Fruit fly (Drosophila melanogaster) whole organism, embryonic: Measurements from ENCODE around the gene Crg-1.

Experiments
- CG10209 ChIP-seq: fragments of 200-800 bp; sonication (Bioruptor generic); optimal IDR thresholded peaks from 3 replicates; lab custom pipeline; 2017; ENCODE audit warnings: missing biosample characterization, mild to moderate bottlenecking, missing genetic modification characterization, missing genetic modification reagents
- CG10267 ChIP-seq: fragments of 200-800 bp; sonication (Bioruptor generic); optimal IDR thresholded peaks from 2 replicates; lab custom pipeline; 2018; ENCODE audit warnings: missing biosample characterization, mild to moderate bottlenecking, missing genetic modification characterization, moderate library complexity
- CG13296 ChIP-seq: fragments of 200-800 bp; sonication (Bioruptor generic); optimal IDR thresholded peaks from 3 replicates; lab custom pipeline; 2018; ENCODE audit warnings: missing biosample characterization, mild to moderate bottlenecking, missing genetic modification characterization
- CG13894 ChIP-seq: fragments of 200-800 bp; sonication (Bioruptor generic); optimal IDR thresholded peaks from 3 replicates; lab custom pipeline; 2018; ENCODE audit warnings: missing biosample characterization, mild to moderate bottlenecking, missing genetic modification characterization, moderate library complexity
- CG15479 ChIP-seq: fragments of 200-800 bp; sonication (Bioruptor generic); optimal IDR thresholded peaks from 3 replicates; lab custom pipeline; 2019; ENCODE audit warnings: missing biosample characterization, mild to moderate bottlenecking, missing genetic modification characterization, moderate library complexity
- CG1647 ChIP-seq: fragments of 200-800 bp; sonication (Bioruptor generic); optimal IDR thresholded peaks from 3 replicates; lab custom pipeline; 2016; ENCODE audit warnings: missing biosample characterization, missing genetic modification characterization
- CG16815 ChIP-seq: fragments of 200-800 bp; sonication (Bioruptor generic); optimal IDR thresholded peaks from 3 replicates; lab custom pipeline; 2017; ENCODE audit warnings: missing biosample characterization, mild to moderate bottlenecking, missing genetic modification characterization
- CG16863 ChIP-seq: fragments of 200-800 bp; sonication (Bioruptor generic); optimal IDR thresholded peaks from 3 replicates; lab custom pipeline; 2016; ENCODE audit warnings: missing biosample characterization, missing genetic modification characterization
- CG17186 ChIP-seq: fragments of 200-800 bp; sonication (Bioruptor generic); optimal IDR thresholded peaks from 3 replicates; lab custom pipeline; 2017; ENCODE audit warnings: missing biosample characterization, missing genetic modification reagents, missing genetic modification characterization
- CG1792 ChIP-seq: fragments of 200-800 bp; sonication (Bioruptor generic); optimal IDR thresholded peaks from 2 replicates; lab custom pipeline; 2016; ENCODE audit warnings: missing biosample characterization, missing genetic modification characterization
- CG1832 ChIP-seq: fragments of 200-800 bp; sonication (Bioruptor generic); optimal IDR thresholded peaks from 2 replicates; lab custom pipeline; 2017; ENCODE audit warnings: missing biosample characterization, mild to moderate bottlenecking, missing genetic modification characterization, inconsistent platforms
- CG2129 ChIP-seq: fragments of 200-800 bp; sonication (Bioruptor generic); IDR thresholded peaks from 2 replicates; pipeline ENCODE4 v1.3.6; 2022; ENCODE audit warnings: missing biosample characterization, missing genetic modification characterization; ENCODE audit not compliant: partially characterized antibody
- CG2875 ChIP-seq: fragments of 200-800 bp; sonication (Bioruptor generic); optimal IDR thresholded peaks from 2 replicates; lab custom pipeline; 2017; ENCODE audit warnings: missing biosample characterization, mild to moderate bottlenecking, missing genetic modification characterization, missing genetic modification reagents
- CG31365 ChIP-seq: fragments of 200-800 bp; sonication (Bioruptor generic); optimal IDR thresholded peaks from 2 replicates; lab custom pipeline; 2018; ENCODE audit warnings: missing biosample characterization, mild to moderate bottlenecking, missing genetic modification characterization
- CG31388 ChIP-seq: fragments of 200-800 bp; sonication (Bioruptor generic); optimal IDR thresholded peaks from 2 replicates; lab custom pipeline; 2016; ENCODE audit warnings: missing biosample characterization, missing genetic modification characterization
- CG33213 ChIP-seq: fragments of 200-800 bp; sonication (Bioruptor generic); optimal IDR thresholded peaks from 3 replicates; lab custom pipeline; 2016; ENCODE audit warnings: missing biosample characterization, missing genetic modification characterization
- CG5180 ChIP-seq: fragments of 200-800 bp; sonication (Bioruptor generic); optimal IDR thresholded peaks from 3 replicates; lab custom pipeline; 2017; ENCODE audit warnings: missing biosample characterization, missing genetic modification characterization, mild to moderate bottlenecking, moderate library complexity, missing genetic modification reagents
- CG6813 ChIP-seq: fragments of 200-800 bp; sonication (Bioruptor generic); optimal IDR thresholded peaks from 2 replicates; lab custom pipeline; 2017; ENCODE audit warnings: missing biosample characterization, missing genetic modification characterization, mild to moderate bottlenecking, moderate library complexity, missing genetic modification reagents
- CG8281 ChIP-seq: fragments of 200-800 bp; sonication (Bioruptor generic); optimal IDR thresholded peaks from 2 replicates; lab custom pipeline; 2018; ENCODE audit warnings: missing biosample characterization, mild to moderate bottlenecking, missing genetic modification characterization, moderate library complexity
- CG8359 ChIP-seq: fragments of 200-800 bp; sonication (Bioruptor generic); optimal IDR thresholded peaks from 2 replicates; lab custom pipeline; 2017; ENCODE audit warnings: missing biosample characterization, mild to moderate bottlenecking, missing genetic modification characterization, borderline replicate concordance
- CG8765 ChIP-seq: fragments of 200-800 bp; sonication (Bioruptor generic); IDR thresholded peaks from 2 replicates; pipeline ENCODE4 v1.3.6; 2022; ENCODE audit warnings: missing biosample characterization, missing genetic modification characterization
- CG8944 ChIP-seq: fragments of 200-800 bp; sonication (Bioruptor generic); optimal IDR thresholded peaks from 3 replicates; lab custom pipeline; 2016; ENCODE audit warnings: missing biosample characterization, missing genetic modification characterization
- Camta ChIP-seq: fragments of 200-800 bp; sonication (Bioruptor generic); optimal IDR thresholded peaks from 2 replicates; lab custom pipeline; 2016; ENCODE audit warnings: missing biosample characterization, missing genetic modification characterization
- Chrac-16 ChIP-seq: fragments of 200-800 bp; sonication (Bioruptor generic); optimal IDR thresholded peaks from 3 replicates; lab custom pipeline; 2016; ENCODE audit warnings: missing biosample characterization, missing genetic modification characterization
- CoRest ChIP-seq: fragments of 200-800 bp; sonication (Bioruptor generic); optimal IDR thresholded peaks from 3 replicates; lab custom pipeline; 2018; ENCODE audit warnings: missing biosample characterization, mild to moderate bottlenecking, missing genetic modification characterization, moderate library complexity
- Dfd ChIP-seq, 2 experiments: fragments of >200 bp; optimal IDR thresholded peaks; 2 replicates each; lab custom pipeline; 2017; ENCODE audit warnings: missing biosample characterization in 2 of 2, missing genetic modification characterization in 2 of 2
- HLH4C ChIP-seq: fragments of 200-800 bp; sonication (Bioruptor generic); IDR thresholded peaks from 3 replicates; pipeline ENCODE4 v1.3.6; 2022; ENCODE audit warnings: missing biosample characterization, missing genetic modification characterization; ENCODE audit not compliant: partially characterized antibody
- Hr78 ChIP-seq, 2 experiments: fragments of 200-800 bp in 1 of 2; fragments of >200 bp in 1 of 2; sonication (Bioruptor generic) in 1 of 2; optimal IDR thresholded peaks; 2 replicates each; lab custom pipeline; 2017 to 2019; ENCODE audit warnings: missing biosample characterization in 2 of 2, missing genetic modification characterization in 2 of 2, mild to moderate bottlenecking in 1 of 2, moderate library complexity in 1 of 2
- Nf-YB ChIP-seq: fragments of 200-800 bp; sonication (Bioruptor generic); optimal IDR thresholded peaks from 3 replicates; lab custom pipeline; 2019; ENCODE audit warnings: missing biosample characterization, mild to moderate bottlenecking, missing genetic modification characterization, moderate library complexity
- Oaz ChIP-seq: fragments of 200-800 bp; sonication (Bioruptor generic); IDR thresholded peaks from 2 replicates; pipeline ENCODE4 v1.3.6; 2022; ENCODE audit warnings: missing biosample characterization, missing genetic modification characterization
- Pdp1 ChIP-seq, 2 experiments: fragments of 200-800 bp; sonication (Bioruptor generic); optimal IDR thresholded peaks; 3 replicates each; lab custom pipeline; 2016; ENCODE audit warnings: missing biosample characterization in 2 of 2, missing genetic modification characterization in 2 of 2, mild to moderate bottlenecking in 1 of 2, moderate library complexity in 1 of 2
- Scr ChIP-seq: fragments of 200-800 bp; sonication (Bioruptor generic); IDR thresholded peaks from 2 replicates; pipeline ENCODE4 v1.3.6; 2022; ENCODE audit warnings: missing biosample characterization, missing genetic modification characterization; ENCODE audit not compliant: partially characterized antibody
- TFAM ChIP-seq: fragments of 200-800 bp; sonication (Bioruptor generic); optimal IDR thresholded peaks from 2 replicates; lab custom pipeline; 2017; ENCODE audit warnings: missing biosample characterization, missing genetic modification characterization, inconsistent platforms
- cas ChIP-seq: fragments of 200-800 bp; sonication (Bioruptor generic); IDR thresholded peaks from 2 replicates; pipeline ENCODE4 v1.3.6; 2022; ENCODE audit warnings: missing biosample characterization, missing genetic modification characterization
- danr ChIP-seq: fragments of 200-800 bp; sonication (Bioruptor generic); IDR thresholded peaks from 2 replicates; pipeline ENCODE4 v1.3.6; 2022; ENCODE audit warnings: missing biosample characterization, missing genetic modification characterization
- emc ChIP-seq: fragments of 200-800 bp; sonication (Bioruptor generic); optimal IDR thresholded peaks from 2 replicates; lab custom pipeline; 2016; ENCODE audit warnings: missing biosample characterization, missing genetic modification characterization
- fu2 ChIP-seq: fragments of 200-800 bp; sonication (Bioruptor generic); optimal IDR thresholded peaks from 2 replicates; lab custom pipeline; 2016; ENCODE audit warnings: missing biosample characterization, missing genetic modification characterization
- gcm ChIP-seq: fragments of 200-800 bp; sonication (Bioruptor generic); optimal IDR thresholded peaks from 2 replicates; lab custom pipeline; 2019; ENCODE audit warnings: missing biosample characterization, mild to moderate bottlenecking, missing genetic modification characterization, moderate library complexity
- hth ChIP-seq: fragments of >200 bp; optimal IDR thresholded peaks from 2 replicates; lab custom pipeline; 2017; ENCODE audit warnings: inconsistent platforms
- kah ChIP-seq: fragments of 200-800 bp; sonication (Bioruptor generic); optimal IDR thresholded peaks from 2 replicates; lab custom pipeline; 2018; ENCODE audit warnings: missing biosample characterization, mild to moderate bottlenecking, missing genetic modification characterization
- lab ChIP-seq: fragments of 200-800 bp; sonication (Bioruptor generic); optimal IDR thresholded peaks from 3 replicates; lab custom pipeline; 2017; ENCODE audit warnings: missing biosample characterization, missing genetic modification characterization, mild to moderate bottlenecking, moderate library complexity, missing genetic modification reagents
- nerfin-2 ChIP-seq: fragments of 200-800 bp; sonication (Bioruptor generic); IDR thresholded peaks from 2 replicates; pipeline ENCODE4 v1.3.6; 2022; ENCODE audit warnings: missing biosample characterization, missing genetic modification characterization; ENCODE audit not compliant: partially characterized antibody
- row ChIP-seq: fragments of 200-800 bp; sonication (Bioruptor generic); IDR thresholded peaks from 3 replicates; pipeline ENCODE4 v1.3.6; 2022; ENCODE audit warnings: missing biosample characterization, missing genetic modification characterization
- shn ChIP-seq: fragments of 200-800 bp; sonication (Bioruptor generic); optimal IDR thresholded peaks from 3 replicates; lab custom pipeline; 2016; ENCODE audit warnings: missing biosample characterization, missing genetic modification characterization
- sima ChIP-seq: fragments of 200-800 bp; sonication (Bioruptor generic); optimal IDR thresholded peaks from 2 replicates; lab custom pipeline; 2016; ENCODE audit warnings: missing biosample characterization, missing genetic modification characterization
- slp2 ChIP-seq: fragments of 200-800 bp; sonication (Bioruptor generic); optimal IDR thresholded peaks from 2 replicates; lab custom pipeline; 2016; ENCODE audit warnings: missing biosample characterization, missing genetic modification characterization
- tna ChIP-seq: fragments of 200-800 bp; sonication (Bioruptor generic); IDR thresholded peaks from 2 replicates; pipeline ENCODE4 v1.3.6; 2022; ENCODE audit warnings: missing biosample characterization, missing genetic modification characterization; ENCODE audit not compliant: partially characterized antibody
- tx ChIP-seq: fragments of 200-800 bp; sonication (Bioruptor generic); optimal IDR thresholded peaks from 2 replicates; lab custom pipeline; 2016; ENCODE audit warnings: missing biosample characterization, missing genetic modification characterization
- vnd ChIP-seq: fragments of 200-800 bp; sonication (Bioruptor generic); IDR thresholded peaks from 3 replicates; pipeline ENCODE4 v1.3.6; 2022; ENCODE audit warnings: missing biosample characterization, missing genetic modification characterization; ENCODE audit not compliant: partially characterized antibody

The Crg-1 gene

DNA sequence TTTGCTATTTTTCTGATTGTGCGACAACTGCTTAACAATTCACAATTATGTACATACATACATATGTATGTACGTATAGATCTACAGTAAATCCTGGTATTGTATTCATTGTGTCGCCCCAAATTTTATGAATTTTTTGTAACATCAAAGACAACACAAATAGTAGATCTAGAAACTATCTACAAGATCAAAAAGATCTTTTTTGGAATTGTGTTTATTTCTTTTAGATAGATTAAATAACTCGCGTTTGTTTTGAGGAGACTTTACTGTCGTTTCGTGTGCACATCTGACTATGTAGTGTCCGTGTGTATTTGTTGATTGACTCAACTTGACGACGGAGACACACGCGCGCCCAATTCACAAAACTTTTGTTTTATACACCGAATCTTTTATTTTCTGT lies 18.7 kb upstream of the Crg-1 start (continued):
- TF ChIP-seq Nf-YB (GFP tag; lab: Kevin White, UChicago) (peak; percentile 70), CG8359 (GFP tag; lab: Kevin White, UChicago) (peak; percentile 26), CG10267 (tag; lab: Kevin White, UChicago) (peak; percentile 81), CG17186 (GFP tag; lab: Kevin White, UChicago) (no peak), sima (GFP tag; lab: Kevin White, UChicago) (peak; percentile 13), CG10209 (GFP tag; lab: Kevin White, UChicago) (peak; percentile 87), Dfd (GFP tag; optimal IDR thresholded peaks at IDR 0.05; lab: Kevin White, UChicago) (no peak), Chrac-16 (GFP tag; lab: Kevin White, UChicago) (peak; percentile 88), nerfin-2 (GFP tag; lab: Robert Waterston, UW) (no peak), CG1647 (GFP tag; lab: Kevin White, UChicago) (peak; percentile 82), CoRest (peak; percentile 93), CG8281 (peak; percentile 64), Oaz (GFP tag; lab: Robert Waterston, UW) (peak; percentile 83), Pdp1 (GFP tag; optimal IDR thresholded peaks at IDR 0.05; lab: Kevin White, UChicago) (peak; percentile 80 to 92), CG1792 (GFP tag; lab: Kevin White, UChicago) (peak; percentile 86), CG33213 (GFP tag; lab: Kevin White, UChicago) (peak; percentile 69), vnd (no peak), CG31365 (peak; percentile 77), HLH4C (no peak), kah (GFP tag; lab: Kevin White, UChicago) (peak; percentile 72), cas (GFP tag; lab: Robert Waterston, UW) (peak; percentile 92), CG1832 (GFP tag; lab: Kevin White, UChicago) (no peak), CG5180 (peak; percentile 68), CG31388 (peak; percentile 78), Camta (GFP tag; lab: Kevin White, UChicago) (peak; percentile 86), CG13894 (peak; percentile 96), CG8944 (peak; percentile 79), tna (GFP tag; lab: Robert Waterston, UW) (no peak), CG16815 (GFP tag; lab: Kevin White, UChicago) (peak; percentile 79), CG2129 (GFP tag; lab: Robert Waterston, UW) (no peak), lab (GFP tag; lab: Kevin White, UChicago) (peak; percentile 97), CG15479 (GFP tag; lab: Kevin White, UChicago) (peak; percentile 56), emc (GFP tag; lab: Kevin White, UChicago) (peak; percentile 83), row (GFP tag; lab: Robert Waterston, UW) (peak; percentile 96), CG8765 (GFP tag; lab: Robert Waterston, UW) (peak; percentile 82), TFAM (no peak), Scr (GFP tag; lab: Robert Waterston, UW) (no peak), CG13296 (GFP tag; lab: Kevin White, UChicago) (peak; percentile 94), hth (no peak), CG6813 (peak; percentile 88), danr (GFP tag; lab: Robert Waterston, UW) (peak; percentile 76), Hr78 (GFP tag; optimal IDR thresholded peaks at IDR 0.05; lab: Kevin White, UChicago) (peak in 1 of 2 experiments; percentile 1), fu2 (GFP tag; lab: Kevin White, UChicago) (peak; percentile 91), gcm (peak; percentile 74), tx (GFP tag; lab: Kevin White, UChicago) (peak; percentile 85), shn (GFP tag; lab: Kevin White, UChicago) (peak; percentile 84), slp2 (GFP tag; lab: Kevin White, UChicago) (peak; percentile 60), CG2875 (GFP tag; lab: Kevin White, UChicago) (no peak), CG16863 (peak; percentile 81)
